Worm (Caenorhabditis elegans): Measurements from ENCODE around the gene C01G10.18.
"Not testable (repeated sequence)": the region's sequence is repeated elsewhere in the genome, so short reads cannot be mapped to it uniquely, and the experiment has no call there.

- not testable (repeated sequence) for TF ChIP-seq flt-1 (GFP tag; IDR thresholded peaks at IDR 0.05); T22C8.4 (GFP tag; IDR thresholded peaks at IDR 0.05); ztf-23 (GFP tag; IDR thresholded peaks at IDR 0.05); cog-1 (tag; optimal IDR thresholded peaks at IDR 0.05)
Measured at ce11 chrV:15115968-15116367, 27.5 kb upstream of the C01G10.18 start, which contains the start of gene T01G5.8.
